Fruit fly (Drosophila melanogaster) whole organism, embryonic: ENCODE measurements around the gene CanB.

Source experiments
- Abd-B ChIP-seq: fragments of 200-800 bp; sonication (Bioruptor generic); optimal IDR thresholded peaks from 2 replicates; lab custom pipeline; 2018; ENCODE audit warnings: missing biosample characterization, mild to moderate bottlenecking, missing genetic modification characterization, moderate library complexity
- CG10267 ChIP-seq: fragments of 200-800 bp; sonication (Bioruptor generic); optimal IDR thresholded peaks from 2 replicates; lab custom pipeline; 2018; ENCODE audit warnings: missing biosample characterization, mild to moderate bottlenecking, missing genetic modification characterization, moderate library complexity
- CG10321 ChIP-seq: fragments of 200-800 bp; sonication (Bioruptor generic); IDR thresholded peaks from 2 replicates; pipeline ENCODE4 v1.3.6; 2022; ENCODE audit warnings: missing biosample characterization, missing genetic modification characterization
- CG10565 ChIP-seq: fragments of 200-800 bp; sonication (Bioruptor generic); optimal IDR thresholded peaks from 3 replicates; lab custom pipeline; 2016; ENCODE audit warnings: missing biosample characterization, mild to moderate bottlenecking, missing genetic modification characterization
- CG11723 ChIP-seq: fragments of 200-800 bp; sonication (Bioruptor generic); optimal IDR thresholded peaks from 2 replicates; lab custom pipeline; 2017; ENCODE audit warnings: missing biosample characterization, mild to moderate bottlenecking, missing genetic modification characterization
- CG13624 ChIP-seq: fragments of 200-800 bp; sonication (Bioruptor generic); optimal IDR thresholded peaks from 2 replicates; lab custom pipeline; 2016; ENCODE audit warnings: missing biosample characterization, missing genetic modification characterization
- CG14667 ChIP-seq: fragments of 200-800 bp; sonication (Bioruptor generic); IDR thresholded peaks from 2 replicates; pipeline ENCODE4 v1.3.6; 2022; ENCODE audit warnings: missing biosample characterization, missing genetic modification characterization
- CG15269 ChIP-seq: fragments of 200-800 bp; sonication (Bioruptor generic); optimal IDR thresholded peaks from 2 replicates; lab custom pipeline; 2018; ENCODE audit warnings: missing biosample characterization, mild to moderate bottlenecking, missing genetic modification characterization, moderate library complexity
- CG16815 ChIP-seq: fragments of 200-800 bp; sonication (Bioruptor generic); optimal IDR thresholded peaks from 3 replicates; lab custom pipeline; 2017; ENCODE audit warnings: missing biosample characterization, mild to moderate bottlenecking, missing genetic modification characterization
- CG32772 ChIP-seq: fragments of 200-800 bp; sonication (Bioruptor generic); IDR thresholded peaks from 2 replicates; pipeline ENCODE4 v1.3.6; 2022; ENCODE audit warnings: missing biosample characterization, missing genetic modification characterization
- CG4617 ChIP-seq: fragments of 200-800 bp; sonication (Bioruptor generic); optimal IDR thresholded peaks from 3 replicates; lab custom pipeline; 2016; ENCODE audit warnings: missing biosample characterization, missing genetic modification characterization, borderline replicate concordance
- CG6689 ChIP-seq: fragments of 200-800 bp; sonication (Bioruptor generic); IDR thresholded peaks from 2 replicates; pipeline ENCODE4 v1.3.6; 2022; ENCODE audit warnings: missing biosample characterization, missing genetic modification characterization
- CG6854 ChIP-seq: fragments of 200-800 bp; sonication (Bioruptor generic); optimal IDR thresholded peaks from 3 replicates; lab custom pipeline; 2017; ENCODE audit warnings: missing biosample characterization, mild to moderate bottlenecking, missing genetic modification characterization
- CG7786 ChIP-seq: fragments of 200-800 bp; sonication (Bioruptor generic); optimal IDR thresholded peaks from 2 replicates; lab custom pipeline; 2016; ENCODE audit warnings: missing biosample characterization, missing genetic modification characterization
- CG8359 ChIP-seq: fragments of 200-800 bp; sonication (Bioruptor generic); optimal IDR thresholded peaks from 2 replicates; lab custom pipeline; 2017; ENCODE audit warnings: missing biosample characterization, mild to moderate bottlenecking, missing genetic modification characterization, borderline replicate concordance
- CG8478 ChIP-seq: fragments of >200 bp; optimal IDR thresholded peaks from 2 replicates; lab custom pipeline; 2018
- CG9437 ChIP-seq: fragments of 200-800 bp; sonication (Bioruptor generic); optimal IDR thresholded peaks from 2 replicates; lab custom pipeline; 2018; ENCODE audit warnings: missing biosample characterization, mild to moderate bottlenecking, missing genetic modification characterization
- CG9932 ChIP-seq: fragments of 200-800 bp; sonication (Bioruptor generic); IDR thresholded peaks from 2 replicates; pipeline ENCODE4 v1.3.6; 2022; ENCODE audit warnings: missing biosample characterization, missing genetic modification characterization
- Dfd ChIP-seq, 2 experiments: fragments of >200 bp; optimal IDR thresholded peaks; 2 replicates each; lab custom pipeline; 2017; ENCODE audit warnings: missing biosample characterization in 2 of 2, missing genetic modification characterization in 2 of 2
- Drgx ChIP-seq: fragments of 200-800 bp; sonication (Bioruptor generic); IDR thresholded peaks from 2 replicates; pipeline ENCODE4 v1.3.6; 2022; ENCODE audit warnings: missing biosample characterization, missing genetic modification characterization
- ERR ChIP-seq: fragments of 200-800 bp; sonication (Bioruptor generic); optimal IDR thresholded peaks from 2 replicates; lab custom pipeline; 2016; ENCODE audit warnings: missing biosample characterization, missing genetic modification characterization
- Hand ChIP-seq: fragments of 200-800 bp; sonication (Bioruptor generic); optimal IDR thresholded peaks from 2 replicates; lab custom pipeline; 2017; ENCODE audit warnings: mild to moderate bottlenecking, missing biosample characterization, missing genetic modification reagents, missing genetic modification characterization
- Hey ChIP-seq: fragments of 200-800 bp; sonication (Bioruptor generic); optimal IDR thresholded peaks from 3 replicates; lab custom pipeline; 2018; ENCODE audit warnings: missing biosample characterization, mild to moderate bottlenecking, missing genetic modification characterization
- Hmx ChIP-seq: fragments of 200-800 bp; sonication (Bioruptor generic); optimal IDR thresholded peaks from 2 replicates; lab custom pipeline; 2016; ENCODE audit warnings: missing biosample characterization, missing genetic modification characterization
- Lim3 ChIP-seq: fragments of 200-800 bp; sonication (Bioruptor generic); IDR thresholded peaks from 2 replicates; pipeline ENCODE4 v1.3.6; 2022; ENCODE audit warnings: missing biosample characterization, missing genetic modification characterization
- Lpt ChIP-seq: fragments of >200 bp; optimal IDR thresholded peaks from 2 replicates; lab custom pipeline; 2018; ENCODE audit warnings: missing biosample characterization, missing genetic modification characterization
- Meics ChIP-seq: fragments of 200-800 bp; sonication (Bioruptor generic); optimal IDR thresholded peaks from 2 replicates; lab custom pipeline; 2017; ENCODE audit warnings: missing biosample characterization, mild to moderate bottlenecking, missing genetic modification characterization
- Mrtf ChIP-seq: fragments of 200-800 bp; sonication (Bioruptor generic); IDR thresholded peaks from 3 replicates; pipeline ENCODE4 v1.3.6; 2022; ENCODE audit warnings: missing biosample characterization, missing genetic modification characterization
- Opbp ChIP-seq: fragments of 200-800 bp; sonication (Bioruptor generic); IDR thresholded peaks from 3 replicates; pipeline ENCODE4 v1.3.6; 2022; ENCODE audit warnings: missing biosample characterization, missing genetic modification characterization; ENCODE audit not compliant: partially characterized antibody
- Sin3A ChIP-seq: fragments of >200 bp; optimal IDR thresholded peaks from 2 replicates; lab custom pipeline; 2018
- ac ChIP-seq: fragments of 200-800 bp; sonication (Bioruptor generic); optimal IDR thresholded peaks from 3 replicates; lab custom pipeline; 2017; ENCODE audit warnings: missing biosample characterization, mild to moderate bottlenecking, missing genetic modification characterization
- aop ChIP-seq: fragments of 200-800 bp; sonication (Bioruptor generic); IDR thresholded peaks from 2 replicates; pipeline ENCODE4 v1.3.6; 2022; ENCODE audit warnings: missing biosample characterization, missing genetic modification characterization
- ap ChIP-seq: fragments of 200-800 bp; sonication (Bioruptor generic); IDR thresholded peaks from 2 replicates; pipeline ENCODE4 v1.3.6; 2022; ENCODE audit warnings: missing biosample characterization, missing genetic modification characterization
- ato ChIP-seq: fragments of 200-800 bp; sonication (Bioruptor generic); IDR thresholded peaks from 2 replicates; pipeline ENCODE4 v1.3.6; 2022; ENCODE audit warnings: missing biosample characterization, missing genetic modification characterization; ENCODE audit not compliant: partially characterized antibody
- cato ChIP-seq: fragments of 200-800 bp; sonication (Bioruptor generic); optimal IDR thresholded peaks from 2 replicates; lab custom pipeline; 2016; ENCODE audit warnings: missing biosample characterization, missing genetic modification characterization, borderline replicate concordance
- crp ChIP-seq, 2 experiments: fragments of 200-800 bp; sonication (Bioruptor generic); optimal IDR thresholded peaks; 2 replicates in 1 of 2; 3 replicates in 1 of 2; lab custom pipeline; 2017; ENCODE audit warnings: missing biosample characterization in 2 of 2, missing genetic modification characterization in 2 of 2, mild to moderate bottlenecking in 1 of 2, moderate library complexity in 1 of 2
- dpn ChIP-seq, 2 experiments: fragments of 200-800 bp; sonication (Bioruptor generic); optimal IDR thresholded peaks; 3 replicates each; lab custom pipeline; 2016; ENCODE audit warnings: missing biosample characterization in 2 of 2, missing genetic modification characterization in 2 of 2
- en ChIP-seq: fragments of 200-800 bp; sonication (Bioruptor generic); optimal IDR thresholded peaks from 2 replicates; lab custom pipeline; 2016; ENCODE audit warnings: missing biosample characterization, missing genetic modification characterization
- fd64A ChIP-seq: fragments of 200-800 bp; sonication (Bioruptor generic); optimal IDR thresholded peaks from 3 replicates; lab custom pipeline; 2018; ENCODE audit warnings: missing biosample characterization, mild to moderate bottlenecking, missing genetic modification characterization
- gem ChIP-seq: fragments of 200-800 bp; sonication (Bioruptor generic); optimal IDR thresholded peaks from 2 replicates; lab custom pipeline; 2019; ENCODE audit warnings: missing biosample characterization, mild to moderate bottlenecking, missing genetic modification characterization, moderate library complexity
- jumu ChIP-seq: fragments of 200-800 bp; sonication (Bioruptor generic); optimal IDR thresholded peaks from 3 replicates; lab custom pipeline; 2016; ENCODE audit warnings: missing biosample characterization, missing genetic modification characterization
- kah ChIP-seq: fragments of 200-800 bp; sonication (Bioruptor generic); optimal IDR thresholded peaks from 2 replicates; lab custom pipeline; 2018; ENCODE audit warnings: missing biosample characterization, mild to moderate bottlenecking, missing genetic modification characterization
- mirr ChIP-seq: fragments of 200-800 bp; sonication (Bioruptor generic); optimal IDR thresholded peaks from 3 replicates; lab custom pipeline; 2018; ENCODE audit warnings: missing biosample characterization, mild to moderate bottlenecking, missing genetic modification characterization
- repo ChIP-seq: fragments of 200-800 bp; sonication (Bioruptor generic); optimal IDR thresholded peaks from 2 replicates; lab custom pipeline; 2016; ENCODE audit warnings: missing biosample characterization, missing genetic modification characterization
- sima ChIP-seq: fragments of 200-800 bp; sonication (Bioruptor generic); optimal IDR thresholded peaks from 2 replicates; lab custom pipeline; 2016; ENCODE audit warnings: missing biosample characterization, missing genetic modification characterization
- sna ChIP-seq: fragments of 200-800 bp; sonication (Bioruptor generic); IDR thresholded peaks from 2 replicates; pipeline ENCODE4 v1.3.6; 2022; ENCODE audit warnings: missing biosample characterization, missing genetic modification characterization; ENCODE audit not compliant: partially characterized antibody
- tap ChIP-seq: fragments of 200-800 bp; optimal IDR thresholded peaks from 3 replicates; lab custom pipeline; 2019; ENCODE audit warnings: missing biosample characterization, mild to moderate bottlenecking, missing genetic modification characterization, moderate library complexity
- tna ChIP-seq: fragments of 200-800 bp; sonication (Bioruptor generic); IDR thresholded peaks from 2 replicates; pipeline ENCODE4 v1.3.6; 2022; ENCODE audit warnings: missing biosample characterization, missing genetic modification characterization; ENCODE audit not compliant: partially characterized antibody
- usp ChIP-seq: fragments of >200 bp; optimal IDR thresholded peaks from 2 replicates; lab custom pipeline; 2017; ENCODE audit warnings: missing biosample characterization, missing genetic modification characterization
- zf30C ChIP-seq: fragments of 200-800 bp; sonication (Bioruptor generic); optimal IDR thresholded peaks from 3 replicates; lab custom pipeline; 2018; ENCODE audit warnings: missing biosample characterization, mild to moderate bottlenecking, missing genetic modification characterization
- zfh1 ChIP-seq: fragments of 200-800 bp; sonication (Bioruptor generic); IDR thresholded peaks from 3 replicates; pipeline ENCODE4 v1.3.6; 2022; ENCODE audit warnings: missing biosample characterization, missing genetic modification characterization

CanB gene

dm6 chrX:5329266-5329898 is 2.9 kb upstream of the CanB start, which contains the start of the genes CG3309 and XRCC1 (continued):
- TF ChIP-seq CG32772 (0 out of 2 replicates have a peak, but pooled peaks have one; percentile 28), ap (GFP tag; lab: Robert Waterston, UW) (no peak), fd64A (GFP tag; lab: Kevin White, UChicago) (no peak), Dfd (GFP tag; optimal IDR thresholded peaks at IDR 0.05; lab: Kevin White, UChicago) (no peak), zf30C (GFP tag; lab: Kevin White, UChicago) (no peak), Meics (GFP tag; lab: Kevin White, UChicago) (peak; percentile 82), CG9932 (GFP tag; lab: Robert Waterston, UW) (peak; percentile 65), CG7786 (GFP tag; lab: Kevin White, UChicago) (no peak), CG10321 (GFP tag; lab: Robert Waterston, UW) (no peak), Lim3 (no peak), jumu (GFP tag; lab: Kevin White, UChicago) (no peak), Abd-B (GFP tag; lab: Kevin White, UChicago) (peak; percentile 34), Hmx (GFP tag; lab: Kevin White, UChicago) (no peak), Hand (GFP tag; lab: Kevin White, UChicago) (no peak), CG11723 (GFP tag; lab: Kevin White, UChicago) (no peak), CG16815 (GFP tag; lab: Kevin White, UChicago) (peak; percentile 23), aop (GFP tag; lab: Robert Waterston, UW) (no peak), Opbp (peak; percentile 73), crp (GFP tag; optimal IDR thresholded peaks at IDR 0.05; lab: Kevin White, UChicago) (no peak), CG8359 (no peak), usp (no peak), CG10565 (no peak), en (GFP tag; lab: Kevin White, UChicago) (no peak), Hey (tag; lab: Kevin White, UChicago) (no peak), CG10267 (tag; lab: Kevin White, UChicago) (peak; percentile 89), Mrtf (GFP tag; lab: Robert Waterston, UW) (no peak), CG13624 (no peak), gem (tag; lab: Kevin White, UChicago) (peak; percentile 72), ERR (GFP tag; lab: Kevin White, UChicago) (no peak), tap (tag; lab: Kevin White, UChicago) (peak; percentile 6), repo (GFP tag; lab: Kevin White, UChicago) (no peak), ato (GFP tag; lab: Robert Waterston, UW) (peak; percentile 55), CG9437 (GFP tag; lab: Kevin White, UChicago) (peak; percentile 36), CG6689 (GFP tag; lab: Robert Waterston, UW) (peak; percentile 68), tna (GFP tag; lab: Robert Waterston, UW) (peak; percentile 76), CG14667 (GFP tag; lab: Robert Waterston, UW) (0 out of 2 replicates have a peak, but pooled peaks have one; percentile 13), sna (GFP tag; lab: Robert Waterston, UW) (peak; percentile 87), zfh1 (peak; percentile 45; the same call in 1 of the 3 replicates), Drgx (GFP tag; lab: Robert Waterston, UW) (0 out of 2 replicates have a peak, but pooled peaks have one; percentile 36), ac (no peak), sima (GFP tag; lab: Kevin White, UChicago) (no peak), CG8478 (lab: Kevin White, UChicago) (no peak), CG15269 (peak; percentile 50), Lpt (GFP tag; lab: Kevin White, UChicago) (no peak), Sin3A (no peak), CG6854 (GFP tag; lab: Kevin White, UChicago) (no peak), kah (GFP tag; lab: Kevin White, UChicago) (no peak), CG4617 (GFP tag; lab: Kevin White, UChicago) (peak; percentile 38), mirr (no peak), cato (no peak), dpn (GFP tag; optimal IDR thresholded peaks at IDR 0.05; lab: Kevin White, UChicago) (peak in 1 of 2 experiments; percentile 41)
